Fruit fly (Drosophila melanogaster) whole organism: Measurements from ENCODE around the gene Dic1.

ENCODE experiments used
- Dll ChIP-seq: fragments of >200 bp; optimal IDR thresholded peaks from 2 replicates; lab custom pipeline; 2017
- pan ChIP-seq: fragments of >200 bp; optimal IDR thresholded peaks from 2 replicates; lab custom pipeline; 2017
- psq ChIP-seq: fragments of >200 bp; optimal IDR thresholded peaks from 2 replicates; lab custom pipeline; 2017
- usp ChIP-seq: fragments of >200 bp; optimal IDR thresholded peaks from 2 replicates; lab custom pipeline; 2017; ENCODE audit warnings: missing biosample characterization, missing genetic modification characterization, mixed read lengths

DNA sequence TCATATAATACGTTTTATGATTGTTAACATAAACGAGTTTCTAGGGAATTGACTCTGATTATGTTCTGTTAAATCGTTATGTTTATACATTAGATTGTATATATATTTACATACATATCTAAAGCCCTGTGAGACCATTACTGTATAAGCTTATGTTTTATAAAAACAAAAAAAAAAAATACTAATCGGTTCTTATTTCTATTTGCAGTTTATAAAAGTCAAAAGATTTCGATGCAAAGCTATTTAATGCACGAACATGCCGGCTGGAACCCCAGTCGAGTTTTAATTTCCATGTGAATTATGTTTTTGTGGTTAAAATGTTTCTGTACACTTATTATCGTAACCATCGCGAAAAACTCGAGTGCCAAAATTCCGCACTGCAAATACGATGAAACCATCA is 11.4 kb upstream of the Dic1 start, which contains the start of gene mthl12:
- TF ChIP-seq pan (lab: Kevin White, UChicago) (no peak), psq (lab: Kevin White, UChicago) (no peak), usp (no peak), Dll (lab: Kevin White, UChicago) (no peak)
